Worm (Caenorhabditis elegans) whole organism, L1 larva: ENCODE results near the gene nmat-1.

Experiments used
- C04F5.9 ChIP-seq: sonication (generic microtip); optimal IDR thresholded peaks from 2 replicates; lab custom pipeline; 2016; ENCODE audit warnings: missing genetic modification characterization, missing compliant biosample characterization
- C16A3.4 ChIP-seq: fragments of 150-350 bp; optimal IDR thresholded peaks from 2 replicates; lab custom pipeline; 2014; ENCODE audit warnings: missing biosample characterization, missing genetic modification characterization
- F16B12.6 ChIP-seq: fragments of 150-350 bp; optimal IDR thresholded peaks from 2 replicates; lab custom pipeline; 2014; ENCODE audit warnings: missing biosample characterization, missing genetic modification characterization
- Y116A8C.19 ChIP-seq: sonication (generic microtip); optimal IDR thresholded peaks from 2 replicates; lab custom pipeline; 2016; ENCODE audit warnings: missing compliant biosample characterization, missing genetic modification characterization, borderline replicate concordance
- aha-1 ChIP-seq: fragments of 150-350 bp; optimal IDR thresholded peaks from 2 replicates; lab custom pipeline; 2014; ENCODE audit warnings: missing biosample characterization, missing genetic modification characterization
- blmp-1 ChIP-seq: fragments of 150-350 bp; optimal IDR thresholded peaks from 2 replicates; lab custom pipeline; 2014; ENCODE audit warnings: missing biosample characterization, missing genetic modification characterization
- ceh-8 ChIP-seq: fragments of 200-800 bp; sonication (Bioruptor generic); optimal IDR thresholded peaks from 2 replicates; lab custom pipeline; 2018; ENCODE audit warnings: mild to moderate bottlenecking, missing genetic modification characterization, moderate library complexity, missing compliant biosample characterization
- ceh-82 ChIP-seq, 3 experiments: fragments of 150-350 bp in 1 of 3; sonication (generic microtip) in 2 of 3; optimal IDR thresholded peaks; 2 replicates each; lab custom pipeline; 2014 to 2017; ENCODE audit warnings: missing biosample characterization in 3 of 3, missing genetic modification characterization in 3 of 3
- ces-1 ChIP-seq: fragments of 150-350 bp; optimal IDR thresholded peaks from 2 replicates; lab custom pipeline; 2014; ENCODE audit warnings: missing biosample characterization, missing genetic modification reagents, missing genetic modification characterization
- dpl-1 ChIP-seq, 3 experiments: fragments of 150-350 bp in 2 of 3; sonication (generic microtip) in 1 of 3; optimal IDR thresholded peaks; 2 replicates each; lab custom pipeline; 2014 to 2017; ENCODE audit warnings: missing biosample characterization in 3 of 3, missing genetic modification characterization in 3 of 3, missing genetic modification reagents in 3 of 3
- dsc-1 ChIP-seq: sonication (generic microtip); optimal IDR thresholded peaks from 2 replicates; lab custom pipeline; 2016; ENCODE audit warnings: mild to moderate bottlenecking, missing genetic modification characterization, missing compliant biosample characterization
- egl-13 ChIP-seq: sonication (generic microtip); optimal IDR thresholded peaks from 2 replicates; lab custom pipeline; 2016; ENCODE audit warnings: missing genotype, missing genetic modification reagents, missing genetic modification characterization, missing compliant biosample characterization
- egl-27 ChIP-seq, 2 experiments: fragments of 150-350 bp in 1 of 2; sonication (generic microtip); optimal IDR thresholded peaks; 3 replicates each; lab custom pipeline; 2017 to 2018; ENCODE audit warnings: missing biosample characterization in 2 of 2, missing genetic modification characterization in 2 of 2, missing genetic modification reagents in 2 of 2
- elt-2 ChIP-seq: sonication (generic microtip); optimal IDR thresholded peaks from 2 replicates; lab custom pipeline; 2016; ENCODE audit warnings: missing genetic modification characterization, mild to moderate bottlenecking, inconsistent platforms, missing compliant biosample characterization, missing genetic modification reagents
- elt-3 ChIP-seq, 6 experiments: fragments of 150-350 bp in 1 of 6; sonication (generic microtip); optimal IDR thresholded peaks; 2 replicates each; lab custom pipeline; 2017 to 2018; ENCODE audit warnings: missing biosample characterization in 6 of 6, missing genetic modification characterization in 6 of 6, inconsistent platforms in 1 of 6
- ets-5 ChIP-seq: fragments of 200-800 bp; sonication (Bioruptor generic); IDR thresholded peaks from 2 replicates; pipeline ENCODE4 v1.3.6; 2022; ENCODE audit warnings: missing genetic modification characterization, missing compliant biosample characterization
- fkh-4 ChIP-seq: sonication (generic microtip); optimal IDR thresholded peaks from 2 replicates; lab custom pipeline; 2016; ENCODE audit warnings: missing compliant biosample characterization, missing genetic modification characterization, borderline replicate concordance
- fkh-8 ChIP-seq: sonication (generic microtip); optimal IDR thresholded peaks from 2 replicates; lab custom pipeline; 2016; ENCODE audit warnings: mild to moderate bottlenecking, missing genetic modification characterization, missing compliant biosample characterization
- fos-1 ChIP-seq: fragments of 150-350 bp; optimal IDR thresholded peaks from 2 replicates; lab custom pipeline; 2014; ENCODE audit warnings: missing biosample characterization, missing genetic modification characterization
- hlh-4 ChIP-seq: sonication (generic microtip); optimal IDR thresholded peaks from 2 replicates; lab custom pipeline; 2016; ENCODE audit warnings: mild to moderate bottlenecking, missing genetic modification characterization, missing compliant biosample characterization
- hpl-2 ChIP-seq: fragments of 150-350 bp; optimal IDR thresholded peaks from 2 replicates; lab custom pipeline; 2014; ENCODE audit warnings: missing biosample characterization, missing genetic modification reagents, missing genetic modification characterization
- irx-1 ChIP-seq: sonication (generic microtip); optimal IDR thresholded peaks from 2 replicates; lab custom pipeline; 2016; ENCODE audit warnings: missing genetic modification characterization, missing compliant biosample characterization
- jun-1 ChIP-seq: fragments of 150-350 bp; optimal IDR thresholded peaks from 2 replicates; lab custom pipeline; 2014; ENCODE audit warnings: missing biosample characterization, missing genetic modification reagents, missing genetic modification characterization
- lin-13 ChIP-seq: fragments of 150-350 bp; optimal IDR thresholded peaks from 2 replicates; lab custom pipeline; 2014; ENCODE audit warnings: missing biosample characterization, missing genetic modification reagents, missing genetic modification characterization
- lin-14 ChIP-seq: fragments of 200-800 bp; sonication (Bioruptor generic); optimal IDR thresholded peaks from 2 replicates; lab custom pipeline; 2018; ENCODE audit warnings: mild to moderate bottlenecking, missing genetic modification characterization, moderate library complexity, missing compliant biosample characterization
- lin-15B ChIP-seq: fragments of 150-350 bp; sonication (generic microtip); optimal IDR thresholded peaks from 3 replicates; lab custom pipeline; 2014; ENCODE audit warnings: missing biosample characterization, missing genetic modification characterization
- lin-35 ChIP-seq, 2 experiments: fragments of 150-350 bp; optimal IDR thresholded peaks; 2 replicates each; lab custom pipeline; 2014; ENCODE audit warnings: missing biosample characterization in 2 of 2, missing genetic modification characterization in 2 of 2, missing genetic modification reagents in 2 of 2
- lsy-2 ChIP-seq, 2 experiments: fragments of 150-350 bp; optimal IDR thresholded peaks; 2 replicates each; lab custom pipeline; 2014; ENCODE audit warnings: missing biosample characterization in 2 of 2, missing genetic modification characterization in 2 of 2
- mdl-1 ChIP-seq, 2 experiments: fragments of 150-350 bp; optimal IDR thresholded peaks; 2 replicates each; lab custom pipeline; 2014 to 2017; ENCODE audit warnings: missing biosample characterization in 2 of 2, missing genetic modification characterization in 2 of 2, inconsistent platforms in 1 of 2
- mef-2 ChIP-seq: fragments of 150-350 bp; optimal IDR thresholded peaks from 2 replicates; lab custom pipeline; 2014; ENCODE audit warnings: missing biosample characterization, missing genetic modification characterization
- mep-1 ChIP-seq: fragments of 150-350 bp; optimal IDR thresholded peaks from 2 replicates; lab custom pipeline; 2014; ENCODE audit warnings: missing biosample characterization, missing genetic modification characterization
- nhr-19 ChIP-seq: fragments of 200-800 bp; sonication (Bioruptor generic); conservative IDR thresholded peaks from 2 replicates; pipeline ENCODE4 v1.3.6; 2022; ENCODE audit warnings: missing genetic modification characterization, missing compliant biosample characterization
- nhr-237 ChIP-seq: fragments of 150-350 bp; optimal IDR thresholded peaks from 2 replicates; lab custom pipeline; 2014; ENCODE audit warnings: missing biosample characterization, missing genetic modification characterization
- nhr-47 ChIP-seq: sonication (generic microtip); optimal IDR thresholded peaks from 2 replicates; lab custom pipeline; 2016; ENCODE audit warnings: mild to moderate bottlenecking, missing genetic modification characterization, moderate library complexity, missing compliant biosample characterization
- nhr-76 ChIP-seq: sonication (generic microtip); optimal IDR thresholded peaks from 2 replicates; lab custom pipeline; 2017; ENCODE audit warnings: missing biosample characterization, missing genetic modification characterization
- nhr-85 ChIP-seq: sonication (generic microtip); peaks from one replicate; lab custom pipeline; 2016; ENCODE audit warnings: missing genetic modification characterization, inconsistent platforms, missing compliant biosample characterization
- nhr-90 ChIP-seq: sonication (generic microtip); optimal IDR thresholded peaks from 2 replicates; lab custom pipeline; 2016; ENCODE audit warnings: mild to moderate bottlenecking, missing genetic modification characterization, missing compliant biosample characterization; ENCODE audit not compliant: poor library complexity
- rnt-1 ChIP-seq: sonication (generic microtip); optimal IDR thresholded peaks from 2 replicates; lab custom pipeline; 2016; ENCODE audit warnings: mild to moderate bottlenecking, missing genetic modification characterization, moderate library complexity, missing compliant biosample characterization
- skn-1 ChIP-seq: fragments of 150-350 bp; optimal IDR thresholded peaks from 2 replicates; lab custom pipeline; 2014; ENCODE audit warnings: missing biosample characterization, missing genetic modification characterization
- snpc-4 ChIP-seq: fragments of 150-350 bp; optimal IDR thresholded peaks from 2 replicates; lab custom pipeline; 2014; ENCODE audit warnings: missing biosample characterization, missing genetic modification characterization
- snu-23 ChIP-seq: sonication (generic microtip); optimal IDR thresholded peaks from 2 replicates; lab custom pipeline; 2016; ENCODE audit warnings: missing genetic modification characterization, missing compliant biosample characterization
- sox-4 ChIP-seq: sonication (generic microtip); optimal IDR thresholded peaks from 2 replicates; lab custom pipeline; 2016; ENCODE audit warnings: missing genetic modification characterization, missing compliant biosample characterization
- sptf-1 ChIP-seq: fragments of 150-350 bp; optimal IDR thresholded peaks from 2 replicates; lab custom pipeline; 2014; ENCODE audit warnings: missing biosample characterization, missing genetic modification characterization
- swsn-7 ChIP-seq: sonication (generic microtip); optimal IDR thresholded peaks from 2 replicates; lab custom pipeline; 2016; ENCODE audit warnings: missing genetic modification characterization, missing compliant biosample characterization
- tbx-2 ChIP-seq: sonication (generic microtip); optimal IDR thresholded peaks from 2 replicates; lab custom pipeline; 2016; ENCODE audit warnings: missing genetic modification characterization, missing compliant biosample characterization
- unc-130 ChIP-seq: fragments of 150-350 bp; optimal IDR thresholded peaks from 2 replicates; lab custom pipeline; 2017; ENCODE audit warnings: missing biosample characterization, missing genetic modification characterization, inconsistent platforms
- unc-62 ChIP-seq: fragments of 150-350 bp; optimal IDR thresholded peaks from 2 replicates; lab custom pipeline; 2014; ENCODE audit warnings: missing biosample characterization, missing genetic modification reagents, missing genetic modification characterization
- unc-86 ChIP-seq: sonication (generic microtip); optimal IDR thresholded peaks from 2 replicates; lab custom pipeline; 2016; ENCODE audit warnings: missing genetic modification characterization, missing compliant biosample characterization
- vab-15 ChIP-seq: sonication (generic microtip); optimal IDR thresholded peaks from 2 replicates; lab custom pipeline; 2017; ENCODE audit warnings: missing genotype, mild to moderate bottlenecking, missing genetic modification characterization, missing compliant biosample characterization
- zip-4 ChIP-seq: fragments of 200-800 bp; sonication (Bioruptor generic); optimal IDR thresholded peaks from 2 replicates; lab custom pipeline; 2018; ENCODE audit warnings: mild to moderate bottlenecking, missing genetic modification characterization, moderate library complexity, missing compliant biosample characterization
- ztf-11 ChIP-seq, 2 experiments: sonication (generic microtip); optimal IDR thresholded peaks; 2 replicates each; lab custom pipeline; 2016 to 2017; ENCODE audit warnings: missing genetic modification characterization in 2 of 2, missing biosample characterization in 1 of 2, missing compliant biosample characterization in 1 of 2
- ztf-4 ChIP-seq: fragments of 150-350 bp; optimal IDR thresholded peaks from 2 replicates; lab custom pipeline; 2014; ENCODE audit warnings: missing biosample characterization, missing genetic modification characterization

The nmat-1 gene

ce11 chrX:12017908-12018479, at the start of gene nmat-1, which contains the start of gene ucr-2.1:
Gene nmat-1, minus strand, starts transcription at chrX:12018043.
Gene ucr-2.1, plus strand, starts transcription at chrX:12018429.
- TF ChIP-seq mef-2 (tag; lab: Kevin White, UChicago), result no peak
- peak; percentile 35 for TF ChIP-seq nhr-237
- peak; percentile 80 for TF ChIP-seq swsn-7
- TF ChIP-seq lin-15B (tag; lab: Kevin White, UChicago), result peak; percentile 76
- TF ChIP-seq ztf-4 (tag; lab: Kevin White, UChicago), result peak; percentile 44
- peak; percentile 21 for TF ChIP-seq snpc-4
- no peak for TF ChIP-seq fkh-4 (tag; lab: Kevin White, UChicago)
- no peak for TF ChIP-seq sox-4 (tag; lab: Kevin White, UChicago)
- peak; percentile 64 for TF ChIP-seq dsc-1 (tag; lab: Kevin White, UChicago)
- peak; percentile 25 to 83 for TF ChIP-seq lin-35 (GFP tag; optimal IDR thresholded peaks at IDR 0.05; lab: Kevin White, UChicago)
- TF ChIP-seq sptf-1 (tag; lab: Kevin White, UChicago), result no peak
- peak; percentile 50 for TF ChIP-seq vab-15
- TF ChIP-seq ets-5 (GFP tag; lab: Robert Waterston, UW), result no peak
- peak; percentile 56 to 77 for TF ChIP-seq lsy-2 (tag; optimal IDR thresholded peaks at IDR 0.05; lab: Kevin White, UChicago)
- peak; percentile 79 for TF ChIP-seq nhr-19
- peak; percentile 89 for TF ChIP-seq C16A3.4 (tag; lab: Kevin White, UChicago)
- peak; percentile 81 for TF ChIP-seq elt-2 (tag; lab: Kevin White, UChicago)
- no peak for TF ChIP-seq nhr-76 (tag; lab: Kevin White, UChicago)
- no peak for TF ChIP-seq zip-4 (GFP tag; lab: Kevin White, UChicago)
- peak; percentile 51 for TF ChIP-seq unc-86
- peak; percentile 8 for TF ChIP-seq aha-1 (tag; lab: Kevin White, UChicago)
- TF ChIP-seq ceh-82 (tag; optimal IDR thresholded peaks at IDR 0.05; lab: Kevin White, UChicago), result peak; percentile 23 to 71 (median 30)
- peak in 1 of 2 experiments; percentile 38 for TF ChIP-seq ztf-11 (tag; optimal IDR thresholded peaks at IDR 0.05; lab: Kevin White, UChicago)
- TF ChIP-seq mep-1, result peak; percentile 88
- TF ChIP-seq elt-3 (tag; optimal IDR thresholded peaks at IDR 0.05; lab: Kevin White, UChicago), result peak in 3 of 6 experiments; percentile 24 to 79 (median 40)
- no peak for TF ChIP-seq hlh-4 (tag; lab: Kevin White, UChicago)
- peak; percentile 48 to 54 (median 52) for TF ChIP-seq dpl-1 (GFP tag; optimal IDR thresholded peaks at IDR 0.05; lab: Kevin White, UChicago)
- peak; percentile 27 for TF ChIP-seq ceh-8 (GFP tag; lab: Kevin White, UChicago)
- TF ChIP-seq nhr-47 (tag; lab: Kevin White, UChicago), result peak; percentile 81
- peak; percentile 87 for TF ChIP-seq rnt-1
- TF ChIP-seq skn-1 (tag; lab: Kevin White, UChicago), result peak; percentile 74
- TF ChIP-seq nhr-85, result peak; percentile 90
- TF ChIP-seq Y116A8C.19 (tag; lab: Kevin White, UChicago), result no peak
- TF ChIP-seq C04F5.9 (tag; lab: Kevin White, UChicago), result peak; percentile 39
- TF ChIP-seq lin-14 (GFP tag; lab: Kevin White, UChicago), result peak; percentile 97
- peak in 1 of 2 experiments; percentile 87 for TF ChIP-seq mdl-1 (tag; optimal IDR thresholded peaks at IDR 0.05; lab: Kevin White, UChicago)
- TF ChIP-seq fkh-8 (tag; lab: Kevin White, UChicago), result peak; percentile 73
- TF ChIP-seq egl-27 (tag; optimal IDR thresholded peaks at IDR 0.05; lab: Kevin White, UChicago), result no peak
- peak; percentile 19 for TF ChIP-seq F16B12.6
- peak; percentile 56 for TF ChIP-seq lin-13 (GFP tag; lab: Kevin White, UChicago)
- peak; percentile 82 for TF ChIP-seq unc-130 (tag; lab: Kevin White, UChicago)
- TF ChIP-seq nhr-90 (tag; lab: Kevin White, UChicago), result peak; percentile 89
- no peak for TF ChIP-seq ces-1
- peak; percentile 54 for TF ChIP-seq jun-1 (tag; lab: Kevin White, UChicago)
- TF ChIP-seq hpl-2 (GFP tag; lab: Kevin White, UChicago), result peak; percentile 75
- peak; percentile 91 for TF ChIP-seq snu-23
- peak; percentile 57 for TF ChIP-seq irx-1 (tag; lab: Kevin White, UChicago)
- TF ChIP-seq fos-1 (tag; lab: Kevin White, UChicago), result peak; percentile 19
- TF ChIP-seq tbx-2 (tag; lab: Kevin White, UChicago), result peak; percentile 76
- TF ChIP-seq egl-13 (tag; lab: Kevin White, UChicago), result peak; percentile 68
- TF ChIP-seq unc-62 (GFP tag; lab: Kevin White, UChicago), result no peak
- peak; percentile 76 for TF ChIP-seq blmp-1 (tag; lab: Kevin White, UChicago)
